Worm (Caenorhabditis elegans) whole organism, L1 larva: Measurements from ENCODE around the gene col-95.

ENCODE experiments used
- C04F5.9 ChIP-seq: sonication (generic microtip); optimal IDR thresholded peaks from 2 replicates; lab custom pipeline; 2016; ENCODE audit warnings: missing genetic modification characterization, missing compliant biosample characterization
- C16A3.4 ChIP-seq: fragments of 150-350 bp; optimal IDR thresholded peaks from 2 replicates; lab custom pipeline; 2014; ENCODE audit warnings: missing biosample characterization, missing genetic modification characterization
- F16B12.6 ChIP-seq: fragments of 150-350 bp; optimal IDR thresholded peaks from 2 replicates; lab custom pipeline; 2014; ENCODE audit warnings: missing biosample characterization, missing genetic modification characterization
- aha-1 ChIP-seq: fragments of 150-350 bp; optimal IDR thresholded peaks from 2 replicates; lab custom pipeline; 2014; ENCODE audit warnings: missing biosample characterization, missing genetic modification characterization
- aly-2 ChIP-seq: fragments of 150-350 bp; optimal IDR thresholded peaks from 2 replicates; lab custom pipeline; 2014; ENCODE audit warnings: missing biosample characterization, missing genetic modification characterization
- ama-1 ChIP-seq: fragments of 150-350 bp; optimal IDR thresholded peaks from 2 replicates; lab custom pipeline; 2014
- blmp-1 ChIP-seq: fragments of 150-350 bp; optimal IDR thresholded peaks from 2 replicates; lab custom pipeline; 2014; ENCODE audit warnings: missing biosample characterization, missing genetic modification characterization
- ceh-88 ChIP-seq: fragments of 200-800 bp; sonication (Bioruptor generic); IDR thresholded peaks from 2 replicates; pipeline ENCODE4 v1.3.6; 2022; ENCODE audit warnings: missing genetic modification characterization, missing compliant biosample characterization
- ces-1 ChIP-seq: fragments of 150-350 bp; optimal IDR thresholded peaks from 2 replicates; lab custom pipeline; 2014; ENCODE audit warnings: missing biosample characterization, missing genetic modification reagents, missing genetic modification characterization
- dpl-1 ChIP-seq, 3 experiments: fragments of 150-350 bp in 2 of 3; sonication (generic microtip) in 1 of 3; optimal IDR thresholded peaks; 2 replicates each; lab custom pipeline; 2014 to 2017; ENCODE audit warnings: missing biosample characterization in 3 of 3, missing genetic modification characterization in 3 of 3, missing genetic modification reagents in 3 of 3
- dsc-1 ChIP-seq: sonication (generic microtip); optimal IDR thresholded peaks from 2 replicates; lab custom pipeline; 2016; ENCODE audit warnings: mild to moderate bottlenecking, missing genetic modification characterization, missing compliant biosample characterization
- efl-3 ChIP-seq: fragments of 200-800 bp; sonication (Bioruptor generic); optimal IDR thresholded peaks from 2 replicates; lab custom pipeline; 2018; ENCODE audit warnings: mild to moderate bottlenecking, missing genetic modification characterization, missing compliant biosample characterization
- egl-13 ChIP-seq: sonication (generic microtip); optimal IDR thresholded peaks from 2 replicates; lab custom pipeline; 2016; ENCODE audit warnings: missing genotype, missing genetic modification reagents, missing genetic modification characterization, missing compliant biosample characterization
- elt-2 ChIP-seq: sonication (generic microtip); optimal IDR thresholded peaks from 2 replicates; lab custom pipeline; 2016; ENCODE audit warnings: missing genetic modification characterization, mild to moderate bottlenecking, inconsistent platforms, missing compliant biosample characterization, missing genetic modification reagents
- elt-3 ChIP-seq, 6 experiments: fragments of 150-350 bp in 1 of 6; sonication (generic microtip); optimal IDR thresholded peaks; 2 replicates each; lab custom pipeline; 2017 to 2018; ENCODE audit warnings: missing biosample characterization in 6 of 6, missing genetic modification characterization in 6 of 6, inconsistent platforms in 1 of 6
- ets-5 ChIP-seq: fragments of 200-800 bp; sonication (Bioruptor generic); IDR thresholded peaks from 2 replicates; pipeline ENCODE4 v1.3.6; 2022; ENCODE audit warnings: missing genetic modification characterization, missing compliant biosample characterization
- fkh-4 ChIP-seq: sonication (generic microtip); optimal IDR thresholded peaks from 2 replicates; lab custom pipeline; 2016; ENCODE audit warnings: missing compliant biosample characterization, missing genetic modification characterization, borderline replicate concordance
- fos-1 ChIP-seq: fragments of 150-350 bp; optimal IDR thresholded peaks from 2 replicates; lab custom pipeline; 2014; ENCODE audit warnings: missing biosample characterization, missing genetic modification characterization
- hlh-17 ChIP-seq: fragments of 200-800 bp; sonication (Bioruptor generic); optimal IDR thresholded peaks from 2 replicates; lab custom pipeline; 2018; ENCODE audit warnings: missing genetic modification characterization, mild to moderate bottlenecking, missing compliant biosample characterization, moderate library complexity, borderline replicate concordance
- jun-1 ChIP-seq: fragments of 150-350 bp; optimal IDR thresholded peaks from 2 replicates; lab custom pipeline; 2014; ENCODE audit warnings: missing biosample characterization, missing genetic modification reagents, missing genetic modification characterization
- lin-13 ChIP-seq: fragments of 150-350 bp; optimal IDR thresholded peaks from 2 replicates; lab custom pipeline; 2014; ENCODE audit warnings: missing biosample characterization, missing genetic modification reagents, missing genetic modification characterization
- lin-14 ChIP-seq: fragments of 200-800 bp; sonication (Bioruptor generic); optimal IDR thresholded peaks from 2 replicates; lab custom pipeline; 2018; ENCODE audit warnings: mild to moderate bottlenecking, missing genetic modification characterization, moderate library complexity, missing compliant biosample characterization
- lin-15B ChIP-seq: fragments of 150-350 bp; sonication (generic microtip); optimal IDR thresholded peaks from 3 replicates; lab custom pipeline; 2014; ENCODE audit warnings: missing biosample characterization, missing genetic modification characterization
- lin-35 ChIP-seq, 2 experiments: fragments of 150-350 bp; optimal IDR thresholded peaks; 2 replicates each; lab custom pipeline; 2014; ENCODE audit warnings: missing biosample characterization in 2 of 2, missing genetic modification characterization in 2 of 2, missing genetic modification reagents in 2 of 2
- lin-39 ChIP-seq: fragments of 150-350 bp; optimal IDR thresholded peaks from 2 replicates; lab custom pipeline; 2014; ENCODE audit warnings: missing biosample characterization, missing genetic modification reagents, missing genetic modification characterization
- mab-9 ChIP-seq: fragments of 200-800 bp; sonication (Bioruptor generic); IDR thresholded peaks from 2 replicates; pipeline ENCODE4 v1.3.6; 2022; ENCODE audit warnings: missing genetic modification reagents, missing genetic modification characterization, missing compliant biosample characterization
- mdl-1 ChIP-seq, 2 experiments: fragments of 150-350 bp; optimal IDR thresholded peaks; 2 replicates each; lab custom pipeline; 2014 to 2017; ENCODE audit warnings: missing biosample characterization in 2 of 2, missing genetic modification characterization in 2 of 2, inconsistent platforms in 1 of 2
- mef-2 ChIP-seq: fragments of 150-350 bp; optimal IDR thresholded peaks from 2 replicates; lab custom pipeline; 2014; ENCODE audit warnings: missing biosample characterization, missing genetic modification characterization
- mep-1 ChIP-seq: fragments of 150-350 bp; optimal IDR thresholded peaks from 2 replicates; lab custom pipeline; 2014; ENCODE audit warnings: missing biosample characterization, missing genetic modification characterization
- nhr-11 ChIP-seq: fragments of 150-350 bp; optimal IDR thresholded peaks from 2 replicates; lab custom pipeline; 2014; ENCODE audit warnings: missing biosample characterization, missing genetic modification characterization
- nhr-12 ChIP-seq: sonication (generic microtip); optimal IDR thresholded peaks from 2 replicates; lab custom pipeline; 2017; ENCODE audit warnings: missing biosample characterization, missing genetic modification characterization
- nhr-19 ChIP-seq: fragments of 200-800 bp; sonication (Bioruptor generic); conservative IDR thresholded peaks from 2 replicates; pipeline ENCODE4 v1.3.6; 2022; ENCODE audit warnings: missing genetic modification characterization, missing compliant biosample characterization
- nhr-237 ChIP-seq: fragments of 150-350 bp; optimal IDR thresholded peaks from 2 replicates; lab custom pipeline; 2014; ENCODE audit warnings: missing biosample characterization, missing genetic modification characterization
- nhr-47 ChIP-seq: sonication (generic microtip); optimal IDR thresholded peaks from 2 replicates; lab custom pipeline; 2016; ENCODE audit warnings: mild to moderate bottlenecking, missing genetic modification characterization, moderate library complexity, missing compliant biosample characterization
- nhr-71 ChIP-seq: sonication (generic microtip); optimal IDR thresholded peaks from 2 replicates; lab custom pipeline; 2016; ENCODE audit warnings: mild to moderate bottlenecking, missing genetic modification characterization, moderate library complexity, missing compliant biosample characterization
- nhr-76 ChIP-seq: sonication (generic microtip); optimal IDR thresholded peaks from 2 replicates; lab custom pipeline; 2017; ENCODE audit warnings: missing biosample characterization, missing genetic modification characterization
- nhr-77 ChIP-seq: fragments of 150-350 bp; optimal IDR thresholded peaks from 2 replicates; lab custom pipeline; 2014; ENCODE audit warnings: missing biosample characterization, missing genetic modification characterization
- nhr-84 ChIP-seq: sonication (generic microtip); optimal IDR thresholded peaks from 2 replicates; lab custom pipeline; 2017; ENCODE audit warnings: missing biosample characterization, missing genetic modification characterization
- nhr-85 ChIP-seq: sonication (generic microtip); peaks from one replicate; lab custom pipeline; 2016; ENCODE audit warnings: missing genetic modification characterization, inconsistent platforms, missing compliant biosample characterization
- nhr-90 ChIP-seq: sonication (generic microtip); optimal IDR thresholded peaks from 2 replicates; lab custom pipeline; 2016; ENCODE audit warnings: mild to moderate bottlenecking, missing genetic modification characterization, missing compliant biosample characterization; ENCODE audit not compliant: poor library complexity
- pqm-1 ChIP-seq: sonication (generic microtip); optimal IDR thresholded peaks from 3 replicates; lab custom pipeline; 2017; ENCODE audit warnings: missing biosample characterization, missing genetic modification characterization
- rnt-1 ChIP-seq: sonication (generic microtip); optimal IDR thresholded peaks from 2 replicates; lab custom pipeline; 2016; ENCODE audit warnings: mild to moderate bottlenecking, missing genetic modification characterization, moderate library complexity, missing compliant biosample characterization
- skn-1 ChIP-seq: fragments of 150-350 bp; optimal IDR thresholded peaks from 2 replicates; lab custom pipeline; 2014; ENCODE audit warnings: missing biosample characterization, missing genetic modification characterization
- tbx-2 ChIP-seq: sonication (generic microtip); optimal IDR thresholded peaks from 2 replicates; lab custom pipeline; 2016; ENCODE audit warnings: missing genetic modification characterization, missing compliant biosample characterization
- unc-130 ChIP-seq: fragments of 150-350 bp; optimal IDR thresholded peaks from 2 replicates; lab custom pipeline; 2017; ENCODE audit warnings: missing biosample characterization, missing genetic modification characterization, inconsistent platforms
- unc-30 ChIP-seq: sonication (generic microtip); optimal IDR thresholded peaks from 2 replicates; lab custom pipeline; 2017; ENCODE audit warnings: missing biosample characterization, missing genetic modification characterization
- unc-62 ChIP-seq: fragments of 150-350 bp; optimal IDR thresholded peaks from 2 replicates; lab custom pipeline; 2014; ENCODE audit warnings: missing biosample characterization, missing genetic modification reagents, missing genetic modification characterization
- unc-98 ChIP-seq: fragments of 200-800 bp; sonication (Bioruptor generic); IDR thresholded peaks from 2 replicates; pipeline ENCODE4 v1.3.6; 2022; ENCODE audit warnings: missing genetic modification characterization, missing compliant biosample characterization
- vab-15 ChIP-seq: sonication (generic microtip); optimal IDR thresholded peaks from 2 replicates; lab custom pipeline; 2017; ENCODE audit warnings: missing genotype, mild to moderate bottlenecking, missing genetic modification characterization, missing compliant biosample characterization
- xbp-1 ChIP-seq: sonication (generic microtip); optimal IDR thresholded peaks from 2 replicates; lab custom pipeline; 2016; ENCODE audit warnings: missing genetic modification characterization, missing compliant biosample characterization
- zip-4 ChIP-seq: fragments of 200-800 bp; sonication (Bioruptor generic); optimal IDR thresholded peaks from 2 replicates; lab custom pipeline; 2018; ENCODE audit warnings: mild to moderate bottlenecking, missing genetic modification characterization, moderate library complexity, missing compliant biosample characterization
- ztf-11 ChIP-seq, 2 experiments: sonication (generic microtip); optimal IDR thresholded peaks; 2 replicates each; lab custom pipeline; 2016 to 2017; ENCODE audit warnings: missing genetic modification characterization in 2 of 2, missing biosample characterization in 1 of 2, missing compliant biosample characterization in 1 of 2
- ztf-4 ChIP-seq: fragments of 150-350 bp; optimal IDR thresholded peaks from 2 replicates; lab custom pipeline; 2014; ENCODE audit warnings: missing biosample characterization, missing genetic modification characterization

Gene col-95

DNA sequence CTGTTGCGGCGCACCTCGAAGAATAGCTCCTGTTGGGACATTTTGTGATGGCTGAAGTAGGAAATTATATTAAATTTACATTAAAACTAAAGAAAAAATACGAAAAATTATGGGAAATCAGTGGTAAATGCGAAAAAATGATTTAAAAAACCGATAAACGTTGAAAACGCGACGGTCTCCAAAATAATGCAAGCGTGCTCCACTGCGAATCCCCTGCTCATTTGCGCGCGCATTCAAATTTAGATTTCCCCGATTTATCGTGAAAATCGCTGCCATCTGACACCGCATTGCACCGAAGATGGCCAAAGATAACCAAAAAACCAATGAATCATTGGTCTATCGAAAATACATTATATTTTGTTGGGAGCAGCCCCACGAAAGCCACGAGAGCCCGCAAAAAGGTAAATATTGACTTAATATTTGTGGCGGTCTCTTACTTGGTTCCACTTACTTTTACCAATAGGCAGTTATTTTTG is 15.6 kb downstream of the col-95 start, which contains the start of the genes elb-1 and Y41C4A.11 (continued):
- TF ChIP-seq fkh-4 (tag; lab: Kevin White, UChicago) (no peak), lin-15B (tag; lab: Kevin White, UChicago) (peak; percentile 65), zip-4 (GFP tag; lab: Kevin White, UChicago) (no peak), xbp-1 (tag; lab: Kevin White, UChicago) (peak; percentile 76), ama-1 (lab: Kevin White, UChicago) (no peak), C16A3.4 (peak; percentile 73), egl-13 (tag; lab: Kevin White, UChicago) (peak; percentile 25), F16B12.6 (tag; lab: Kevin White, UChicago) (peak; percentile 70), mef-2 (tag; lab: Kevin White, UChicago) (no peak), fos-1 (tag; lab: Kevin White, UChicago) (peak; percentile 56), tbx-2 (tag; lab: Kevin White, UChicago) (peak; percentile 84), dsc-1 (tag; lab: Kevin White, UChicago) (peak; percentile 71), elt-2 (peak; percentile 8), nhr-71 (tag; lab: Kevin White, UChicago) (peak; percentile 86), elt-3 (tag; optimal IDR thresholded peaks at IDR 0.05; lab: Kevin White, UChicago) (peak in 2 of 6 experiments; percentile 8 to 30), nhr-90 (tag; lab: Kevin White, UChicago) (peak; percentile 79), lin-39 (tag; lab: Kevin White, UChicago) (peak; percentile 1), ztf-11 (tag; optimal IDR thresholded peaks at IDR 0.05; lab: Kevin White, UChicago) (peak in 1 of 2 experiments; percentile 19), aly-2 (tag; lab: Kevin White, UChicago) (peak; percentile 1), unc-98 (GFP tag; lab: Robert Waterston, UW) (no peak), dpl-1 (GFP tag; optimal IDR thresholded peaks at IDR 0.05; lab: Kevin White, UChicago) (peak; percentile 98 to 99 (median 99)), aha-1 (tag; lab: Kevin White, UChicago) (no peak), unc-130 (tag; lab: Kevin White, UChicago) (peak; percentile 53), unc-62 (GFP tag; lab: Kevin White, UChicago) (no peak), blmp-1 (tag; lab: Kevin White, UChicago) (peak; percentile 28), nhr-76 (tag; lab: Kevin White, UChicago) (no peak), lin-14 (GFP tag; lab: Kevin White, UChicago) (no peak), nhr-11 (no peak), nhr-85 (tag; lab: Kevin White, UChicago) (peak; percentile 83), nhr-12 (tag; lab: Kevin White, UChicago) (no peak), lin-13 (GFP tag; lab: Kevin White, UChicago) (peak; percentile 49), vab-15 (tag; lab: Kevin White, UChicago) (no peak), nhr-77 (tag; lab: Kevin White, UChicago) (peak; percentile 92), lin-35 (GFP tag; optimal IDR thresholded peaks at IDR 0.05; lab: Kevin White, UChicago) (peak; percentile 99), mab-9 (0 out of 2 replicates have a peak, but pooled peaks have one; percentile 47), nhr-19 (GFP tag; lab: Robert Waterston, UW) (peak; percentile 76), mep-1 (tag; lab: Kevin White, UChicago) (peak; percentile 62), ets-5 (GFP tag; lab: Robert Waterston, UW) (no peak), rnt-1 (tag; lab: Kevin White, UChicago) (no peak), nhr-237 (tag; lab: Kevin White, UChicago) (peak; percentile 17), ceh-88 (no peak), C04F5.9 (tag; lab: Kevin White, UChicago) (peak; percentile 3), jun-1 (peak; percentile 74), ztf-4 (tag; lab: Kevin White, UChicago) (no peak), nhr-47 (tag; lab: Kevin White, UChicago) (peak; percentile 87), ces-1 (GFP tag; lab: Kevin White, UChicago) (no peak), mdl-1 (tag; optimal IDR thresholded peaks at IDR 0.05; lab: Kevin White, UChicago) (peak in 1 of 2 experiments; percentile 58), unc-30 (no peak), pqm-1 (no peak), nhr-84 (tag; lab: Kevin White, UChicago) (no peak), hlh-17 (GFP tag; lab: Kevin White, UChicago) (no peak), skn-1 (tag; lab: Kevin White, UChicago) (peak; percentile 80), efl-3 (GFP tag; lab: Kevin White, UChicago) (no peak)
